Fruit fly (Drosophila melanogaster): Measurements from ENCODE around the gene dnc.

Gene dnc

DNA sequence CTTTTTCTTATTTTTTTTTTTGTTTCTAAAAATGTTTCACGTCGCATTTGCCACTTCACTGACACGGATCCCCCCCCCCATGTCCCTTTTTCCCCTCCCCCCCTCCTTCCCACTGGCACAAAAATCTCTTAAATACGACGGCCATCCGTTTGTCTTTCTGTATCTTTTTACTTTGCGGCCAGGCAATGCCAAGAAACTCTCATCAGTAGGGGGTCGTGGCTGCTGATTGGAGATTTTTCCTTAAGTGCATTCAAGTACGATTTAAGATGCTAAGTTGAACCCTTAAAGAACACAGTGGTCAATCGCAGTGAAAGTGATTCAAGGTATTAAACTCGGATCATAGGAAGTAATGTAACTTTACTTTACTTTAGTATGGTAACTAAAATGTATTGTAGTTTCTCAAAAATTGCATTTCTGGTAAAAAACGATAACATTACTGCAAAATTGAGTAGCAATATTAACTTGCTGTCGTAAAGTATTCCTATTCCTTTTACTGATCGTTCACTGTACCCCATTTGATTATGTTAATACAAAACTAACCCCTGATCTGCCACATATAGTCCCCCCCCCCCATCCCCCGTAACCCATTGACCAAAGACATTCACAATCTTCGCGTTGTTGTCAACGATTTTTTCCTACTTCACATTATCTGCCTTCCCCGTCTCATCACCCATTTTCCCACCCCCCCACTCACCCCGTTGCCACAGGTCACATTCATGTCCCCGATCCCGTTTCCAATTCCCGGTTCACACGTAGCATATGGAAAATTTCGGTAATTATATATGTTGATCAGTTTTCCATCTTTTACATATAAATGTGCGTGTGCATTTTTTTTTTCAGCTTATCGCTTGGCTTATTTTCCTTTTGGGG, 168.4 kb downstream of the dnc start:
- TF ChIP-seq CG8478 (optimal IDR thresholded peaks at IDR 0.05) (no peak), CTCF (optimal IDR thresholded peaks at IDR 0.05) (no peak)

DNA sequence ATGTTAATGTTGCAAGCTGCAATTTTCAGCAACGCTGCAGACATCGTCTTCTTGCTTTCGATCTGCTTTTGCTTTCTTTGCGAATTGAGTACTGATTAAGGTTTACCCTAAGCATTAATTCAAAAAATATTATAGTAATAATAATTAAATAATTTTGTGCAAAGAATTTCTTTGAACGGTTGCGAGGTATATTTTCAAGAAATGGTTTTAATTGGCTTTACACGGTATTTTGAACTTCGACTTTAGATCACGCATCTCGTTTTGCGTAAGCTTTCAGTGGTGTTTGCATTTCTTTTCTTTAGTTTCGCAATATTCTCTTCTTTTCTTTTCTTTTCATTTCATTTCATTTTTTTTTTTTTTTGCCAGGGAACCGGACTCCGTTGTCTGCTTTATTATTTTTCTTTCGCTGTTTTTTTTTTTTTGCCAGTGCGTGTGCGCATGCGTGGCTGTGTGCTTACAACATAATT, 170.4 kb downstream of the dnc start:
- no peak for TF ChIP-seq CG8478 (optimal IDR thresholded peaks at IDR 0.05)
- TF ChIP-seq CTCF (optimal IDR thresholded peaks at IDR 0.05), result no peak

DNA sequence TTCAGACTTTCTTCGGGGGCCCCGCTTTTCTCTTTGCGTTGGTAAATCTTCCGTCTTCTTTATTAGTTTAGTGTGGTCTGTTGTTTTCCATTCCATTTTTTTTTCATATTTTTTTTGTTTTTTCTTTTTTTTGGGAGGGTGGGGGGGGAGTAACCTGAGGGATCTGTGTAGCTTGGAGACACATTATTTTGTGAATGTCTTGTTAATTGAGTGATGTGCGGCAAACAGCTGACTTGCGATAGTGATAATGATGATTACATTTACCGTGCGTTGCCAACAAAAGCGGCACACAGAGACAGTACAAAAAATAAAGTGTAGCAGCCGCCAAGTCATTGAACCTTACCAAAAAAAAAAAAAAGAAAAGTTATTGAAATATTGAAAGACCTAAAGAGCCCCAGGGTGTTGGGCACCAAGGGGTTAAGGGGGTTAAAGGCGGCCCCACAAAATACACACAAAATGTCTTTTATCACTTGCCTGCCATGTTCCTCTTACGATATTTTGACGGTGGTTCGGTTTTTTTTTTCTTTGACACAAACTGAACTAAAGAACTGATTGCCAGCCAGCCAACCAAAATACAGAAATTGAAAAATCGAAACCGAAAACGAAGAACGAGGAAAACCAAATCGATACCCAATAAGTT, 173.5 kb downstream of the dnc start:
- no peak for TF ChIP-seq CTCF (optimal IDR thresholded peaks at IDR 0.05)
- TF ChIP-seq CG8478 (optimal IDR thresholded peaks at IDR 0.05), result no peak

DNA sequence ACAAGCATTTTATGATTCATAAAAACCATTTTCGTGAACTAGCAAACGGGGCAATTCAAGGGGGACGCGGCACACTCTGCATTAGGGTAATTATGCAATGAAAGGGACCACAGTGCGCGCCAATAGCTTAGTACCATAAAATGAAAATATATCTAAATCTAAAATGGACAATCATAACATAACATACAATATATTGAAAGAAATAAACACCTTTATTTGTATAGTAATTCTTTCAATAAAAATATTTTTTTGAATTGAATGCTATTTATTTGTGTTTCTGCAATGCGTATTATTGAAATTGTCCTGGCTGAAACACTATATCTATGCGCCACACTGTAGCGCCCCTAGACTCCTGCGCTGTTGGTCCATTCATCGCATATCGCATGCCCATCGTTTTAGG, 174.7 kb downstream of the dnc start:
- no peak for TF ChIP-seq CTCF (optimal IDR thresholded peaks at IDR 0.05)
- TF ChIP-seq CG8478 (optimal IDR thresholded peaks at IDR 0.05), result no peak

DNA sequence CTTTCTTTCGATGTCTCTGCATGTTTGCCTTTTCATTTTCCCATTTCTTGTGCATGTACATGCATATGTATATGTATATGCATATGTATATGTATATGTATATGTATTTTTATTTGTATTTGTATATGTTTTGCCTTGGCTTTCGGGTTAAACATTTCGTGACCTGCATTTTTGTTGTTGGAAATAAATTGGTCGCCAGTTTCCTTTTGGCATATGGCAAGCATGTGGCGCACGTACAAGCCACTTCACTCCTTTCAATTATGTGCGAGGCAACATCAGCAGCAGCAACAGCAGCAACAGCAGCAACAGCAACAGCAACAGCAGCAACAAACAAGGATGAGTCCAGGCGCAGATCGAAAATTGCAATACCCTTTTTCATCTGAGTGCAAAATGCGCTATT, 175.3 kb downstream of the dnc start:
- TF ChIP-seq CTCF (optimal IDR thresholded peaks at IDR 0.05) (no peak), CG8478 (optimal IDR thresholded peaks at IDR 0.05) (no peak)

DNA sequence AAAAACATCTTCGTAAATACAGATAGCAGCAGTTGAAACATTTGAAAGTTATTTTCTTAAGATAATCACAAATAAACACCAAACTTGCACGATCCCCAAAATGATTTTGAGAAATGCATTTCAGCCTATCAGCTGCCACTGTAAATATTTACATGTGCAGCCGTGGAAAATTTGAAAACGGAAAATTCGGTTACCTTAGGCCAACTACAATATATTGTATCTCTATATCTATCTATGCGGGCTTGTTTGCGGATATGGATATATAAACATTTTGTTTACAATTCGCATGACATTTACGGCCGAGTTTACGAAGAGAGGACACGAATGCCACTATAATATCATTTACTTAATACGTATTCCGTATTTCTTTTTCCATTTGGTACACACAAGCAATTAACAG, 178.2 kb downstream of the dnc start:
- TF ChIP-seq CG8478 (optimal IDR thresholded peaks at IDR 0.05) (no peak), CTCF (optimal IDR thresholded peaks at IDR 0.05) (no peak)

DNA sequence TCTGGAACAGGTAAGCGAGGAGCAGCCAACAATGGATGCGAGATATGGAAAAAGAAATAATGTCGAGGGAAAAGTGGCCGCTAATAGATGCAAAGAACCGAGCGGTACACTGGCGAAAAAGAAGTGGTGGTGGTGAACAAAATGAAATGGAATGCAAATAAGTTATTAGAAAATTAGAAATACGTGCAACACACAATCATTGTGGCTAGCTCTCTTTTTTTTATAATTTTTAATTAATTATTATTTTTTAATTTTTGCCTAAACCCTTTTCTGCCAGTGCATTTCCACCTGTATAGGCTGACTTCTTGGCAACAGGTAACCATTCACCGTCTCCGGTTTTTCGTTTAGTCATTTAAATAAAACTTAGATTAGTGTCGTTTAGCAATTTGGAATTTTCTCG, 178.9 kb downstream of the dnc start:
- TF ChIP-seq CG8478 (optimal IDR thresholded peaks at IDR 0.05) (no peak), CTCF (optimal IDR thresholded peaks at IDR 0.05) (no peak)

DNA sequence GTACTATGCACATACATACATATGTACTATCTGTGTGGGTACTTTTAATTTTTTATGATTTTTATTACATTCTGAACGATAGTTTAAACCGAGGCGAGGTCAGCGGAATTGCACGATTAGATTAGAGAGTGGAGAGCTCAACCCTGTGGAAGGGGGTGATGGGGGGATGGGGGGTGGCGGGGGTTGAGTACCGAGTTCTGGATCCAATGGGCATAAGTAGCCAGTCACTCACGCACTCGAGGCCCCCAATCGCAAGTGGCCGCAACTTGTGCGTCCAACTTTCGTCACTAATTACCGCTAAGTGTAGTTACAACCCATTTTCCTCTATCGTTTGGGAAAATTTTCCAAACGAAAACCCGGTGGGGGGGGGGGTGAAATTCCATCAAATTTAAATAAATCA, 180.0 kb downstream of the dnc start:
- no peak for TF ChIP-seq CG8478 (optimal IDR thresholded peaks at IDR 0.05)
- no peak for TF ChIP-seq CTCF (optimal IDR thresholded peaks at IDR 0.05)

DNA sequence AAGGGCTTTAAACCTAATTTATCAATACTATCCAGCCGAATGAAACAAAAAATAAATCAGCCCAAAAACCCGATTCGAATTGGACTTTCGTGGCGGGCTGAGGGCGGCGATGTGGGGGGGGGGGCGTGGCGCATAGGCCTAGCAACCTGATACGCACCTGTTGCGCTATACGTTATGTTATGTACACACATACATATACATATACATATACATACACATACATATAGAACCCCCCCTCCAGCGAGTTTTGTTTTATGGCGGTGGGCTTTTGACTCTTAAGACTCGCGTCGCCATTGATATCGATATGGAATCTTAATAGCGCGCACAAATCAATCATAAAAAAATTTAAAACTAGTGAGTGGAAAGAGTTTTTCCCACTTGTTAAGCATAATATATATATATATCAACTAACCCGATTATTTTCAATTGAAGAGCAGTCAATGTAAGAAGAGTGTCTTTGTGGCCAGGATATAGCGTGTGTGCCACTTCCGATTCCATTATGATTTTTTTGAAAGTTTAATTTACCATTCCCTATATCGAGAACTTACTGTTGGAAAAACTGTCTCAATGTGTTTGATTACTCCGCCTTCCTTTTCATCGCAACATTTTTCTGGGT, 180.8 kb downstream of the dnc start:
- no peak for TF ChIP-seq CTCF (optimal IDR thresholded peaks at IDR 0.05)
- TF ChIP-seq CG8478 (optimal IDR thresholded peaks at IDR 0.05), result no peak

DNA sequence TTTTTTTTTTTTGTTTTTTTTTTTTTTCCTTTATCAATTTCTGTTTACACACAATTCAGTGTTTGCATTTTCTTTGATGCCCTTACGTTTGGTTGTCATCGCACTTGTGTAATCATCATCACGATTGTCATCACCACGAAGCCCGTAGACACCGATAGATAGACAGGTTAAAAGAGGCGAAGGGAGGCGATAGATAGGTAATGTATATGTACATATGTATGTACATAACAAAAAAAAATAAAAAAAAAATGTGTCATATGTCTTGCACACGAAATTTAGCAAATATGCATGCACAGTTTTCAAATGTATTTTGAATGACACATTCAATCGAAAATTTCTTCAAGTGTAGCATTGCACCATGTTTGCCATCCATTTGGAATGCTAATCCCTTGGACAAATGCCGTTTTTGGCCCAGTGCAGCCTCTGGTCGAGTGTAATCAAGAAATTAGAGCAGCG, 181.5 kb downstream of the dnc start:
- no peak for TF ChIP-seq CG8478 (optimal IDR thresholded peaks at IDR 0.05)
- no peak for TF ChIP-seq CTCF (optimal IDR thresholded peaks at IDR 0.05)

DNA sequence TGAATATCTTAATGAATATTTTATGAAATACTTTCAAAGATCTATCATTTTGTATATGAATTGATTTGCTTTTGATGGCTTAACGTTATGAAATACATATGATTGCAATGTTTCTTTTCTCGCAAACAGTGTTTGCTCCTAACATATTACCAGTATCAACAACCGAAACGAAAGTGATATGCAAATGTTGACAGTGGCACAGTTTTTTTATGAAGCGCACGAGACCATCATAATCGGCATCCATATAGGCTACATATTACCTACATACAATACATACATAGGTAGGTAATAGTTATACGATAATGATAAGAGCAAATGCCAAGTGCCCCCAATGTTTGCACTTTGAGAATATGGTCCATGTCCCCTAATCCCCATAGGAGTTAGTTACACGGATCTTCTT, 182.6 kb downstream of the dnc start:
- TF ChIP-seq CTCF (optimal IDR thresholded peaks at IDR 0.05), result no peak
- TF ChIP-seq CG8478 (optimal IDR thresholded peaks at IDR 0.05), result no peak

DNA sequence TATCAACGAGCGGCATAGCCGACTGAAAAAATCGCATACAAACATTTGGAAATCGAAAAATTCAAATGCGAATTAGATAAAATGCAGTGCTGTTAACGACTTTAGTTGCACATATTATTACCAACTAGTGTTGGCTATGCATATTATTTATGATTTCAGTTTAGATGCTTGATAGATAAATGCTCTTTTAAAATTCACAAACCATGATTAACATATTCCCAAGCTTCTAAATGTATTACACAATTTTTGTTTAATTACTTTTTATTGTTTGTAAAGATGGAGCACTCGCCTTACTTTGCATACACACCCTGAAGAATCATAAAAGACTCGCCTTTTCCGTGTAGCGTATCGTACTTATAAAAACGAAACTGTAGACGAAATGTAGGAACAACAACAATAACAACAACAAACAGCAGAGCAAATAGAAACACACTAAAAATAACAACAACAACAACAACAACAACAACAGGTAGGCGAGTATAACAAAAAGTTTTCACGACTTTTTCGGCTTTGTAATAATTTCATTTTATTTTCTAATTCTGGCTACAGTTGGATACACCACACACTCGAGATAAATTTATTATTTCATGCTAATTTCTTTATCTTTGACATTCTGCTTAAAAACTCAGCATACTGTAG, 184.3 kb downstream of the dnc start:
- TF ChIP-seq CG8478 (optimal IDR thresholded peaks at IDR 0.05), result no peak
- TF ChIP-seq CTCF (optimal IDR thresholded peaks at IDR 0.05), result no peak

DNA sequence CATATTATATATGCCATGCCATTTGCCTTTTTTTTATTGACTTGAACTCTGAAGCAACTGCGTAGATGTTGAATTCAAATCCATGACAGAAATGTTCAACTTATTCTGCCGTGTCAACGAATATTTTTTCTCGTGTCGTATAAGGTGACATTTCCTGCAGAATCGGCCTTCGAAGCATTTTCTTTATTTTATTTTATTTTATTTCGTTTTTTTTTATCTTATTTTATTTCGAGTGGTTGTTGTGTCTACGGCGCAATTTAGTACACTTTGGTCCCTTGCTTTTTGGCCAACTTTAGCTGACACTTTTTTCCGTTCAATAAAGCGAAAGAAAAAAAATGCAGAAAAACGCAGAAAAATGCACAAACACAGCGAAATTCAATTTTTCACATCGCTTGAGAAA, 185.4 kb downstream of the dnc start:
- TF ChIP-seq CTCF (optimal IDR thresholded peaks at IDR 0.05) (no peak), CG8478 (optimal IDR thresholded peaks at IDR 0.05) (no peak)

DNA sequence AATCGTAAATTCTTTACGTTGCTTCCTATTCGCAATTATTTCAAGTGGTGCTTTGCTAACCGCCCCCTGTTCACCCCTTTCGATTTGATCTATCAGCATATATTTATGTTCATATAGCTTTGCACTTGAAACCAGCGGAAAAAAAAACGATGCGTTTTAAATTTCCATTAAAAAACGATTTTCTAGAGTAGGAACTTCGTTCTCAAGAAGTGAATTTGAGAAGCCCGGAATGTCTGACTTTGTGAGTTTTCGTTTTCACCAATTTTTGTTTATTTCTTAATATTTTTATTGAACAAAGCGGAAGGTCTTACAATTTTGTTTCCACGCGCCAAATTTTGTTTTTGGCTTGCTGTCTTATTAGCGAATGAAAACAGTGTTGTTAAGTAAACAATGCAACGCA, 186.2 kb downstream of the dnc start:
- no peak for TF ChIP-seq CTCF (optimal IDR thresholded peaks at IDR 0.05)
- no peak for TF ChIP-seq CG8478 (optimal IDR thresholded peaks at IDR 0.05)

DNA sequence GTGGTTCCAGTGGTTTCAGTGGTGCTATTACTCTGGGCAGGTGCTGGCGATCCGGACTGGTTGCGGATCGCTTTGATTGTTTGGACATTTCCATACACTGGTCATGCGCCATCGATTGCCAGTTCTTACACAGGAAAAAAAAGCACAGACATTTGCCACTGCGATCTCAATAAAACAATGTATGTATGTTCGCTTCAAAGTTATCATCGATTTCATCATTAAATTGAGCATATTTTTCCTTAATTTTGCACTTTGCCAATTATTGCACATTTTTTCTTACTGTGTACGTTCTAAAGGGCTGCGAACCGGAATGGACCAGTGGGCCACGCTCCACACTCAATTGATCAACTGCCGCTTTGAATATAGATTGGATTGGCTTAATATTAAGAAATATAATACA, 187.4 kb downstream of the dnc start:
- TF ChIP-seq CTCF (optimal IDR thresholded peaks at IDR 0.05) (no peak), CG8478 (optimal IDR thresholded peaks at IDR 0.05) (no peak)

All from S2 (cell line).